Fruit fly (Drosophila melanogaster): Measurements from ENCODE around the gene mRpS24.

The mRpS24 gene

dm6 chr3R:24163556-24164022 lies 244 bp upstream of the mRpS24 start, which contains the start of gene Apc2 (continued):
- peak; percentile 60 for TF ChIP-seq Blimp-1 (GFP tag; optimal IDR thresholded peaks at IDR 0.05)
- TF ChIP-seq CG13296 (GFP tag; optimal IDR thresholded peaks at IDR 0.05): peak; percentile 41
- no peak for TF ChIP-seq hkb (optimal IDR thresholded peaks at IDR 0.05)
- peak; percentile 68 for TF ChIP-seq hkb (GFP tag; IDR thresholded peaks at IDR 0.05)
- TF ChIP-seq Sox102F (GFP tag; optimal IDR thresholded peaks at IDR 0.05): peak; percentile 68
- peak; percentile 62 for TF ChIP-seq Nf-YC (tag; optimal IDR thresholded peaks at IDR 0.05)
- peak; percentile 72 for TF ChIP-seq az2 (GFP tag; optimal IDR thresholded peaks at IDR 0.05)
- peak; percentile 74 for TF ChIP-seq CG11504 (tag; optimal IDR thresholded peaks at IDR 0.05)
- TF ChIP-seq pho (GFP tag; optimal IDR thresholded peaks at IDR 0.05): peak; percentile 2
- peak; percentile 89 for TF ChIP-seq CG11560 (tag; IDR thresholded peaks at IDR 0.05)
- TF ChIP-seq gem (tag; optimal IDR thresholded peaks at IDR 0.05): peak; percentile 80
- no peak for TF ChIP-seq eve (GFP tag; optimal IDR thresholded peaks at IDR 0.05)
- peak; percentile 28; the same call in 1 of the 2 replicates for TF ChIP-seq CG14667 (GFP tag; IDR thresholded peaks at IDR 0.05)
- TF ChIP-seq ap (GFP tag; IDR thresholded peaks at IDR 0.05): no peak
- peak; percentile 35 for TF ChIP-seq Nf-YB (GFP tag; optimal IDR thresholded peaks at IDR 0.05)
- TF ChIP-seq Antp (GFP tag; optimal IDR thresholded peaks at IDR 0.05): no peak
- TF ChIP-seq Drgx (GFP tag; IDR thresholded peaks at IDR 0.05): peak; percentile 52; the same call in 1 of the 2 replicates
- no peak for TF ChIP-seq br (optimal IDR thresholded peaks at IDR 0.05)
- TF ChIP-seq CoRest (tag; optimal IDR thresholded peaks at IDR 0.05): peak; percentile 80
- no peak for TF ChIP-seq CG10959 (GFP tag; IDR thresholded peaks at IDR 0.05)
- TF ChIP-seq ken (GFP tag; IDR thresholded peaks at IDR 0.05): peak; percentile 59; the same call in 2 of the 3 replicates
- TF ChIP-seq crp (GFP tag; optimal IDR thresholded peaks at IDR 0.05): peak; percentile 12 to 84
- no peak for TF ChIP-seq ato (GFP tag; IDR thresholded peaks at IDR 0.05; ENCODE audit: partially characterized antibody)
- TF ChIP-seq vnd (GFP tag; IDR thresholded peaks at IDR 0.05; ENCODE audit: partially characterized antibody): peak; percentile 47; the same call in 1 of the 3 replicates
- TF ChIP-seq NC2α (GFP tag; optimal IDR thresholded peaks at IDR 0.05): no peak
- TF ChIP-seq CG33557 (GFP tag; optimal IDR thresholded peaks at IDR 0.05): peak; percentile 26
- no peak for TF ChIP-seq odd (GFP tag; optimal IDR thresholded peaks at IDR 0.05)
- TF ChIP-seq grn (GFP tag; optimal IDR thresholded peaks at IDR 0.05): no peak
- TF ChIP-seq jing (GFP tag; optimal IDR thresholded peaks at IDR 0.05): no peak
- TF ChIP-seq CG9932 (GFP tag; IDR thresholded peaks at IDR 0.05): peak; percentile 75
- no peak for TF ChIP-seq HmgD (GFP tag; optimal IDR thresholded peaks at IDR 0.05)
- TF ChIP-seq Fer1 (GFP tag; optimal IDR thresholded peaks at IDR 0.05): peak; percentile 30
- TF ChIP-seq onecut (GFP tag; IDR thresholded peaks at IDR 0.05): 0 out of 2 replicates have a peak, but pooled peaks have one; percentile 24
- TF ChIP-seq Xrp1 (GFP tag; IDR thresholded peaks at IDR 0.05): peak; percentile 76
- TF ChIP-seq CG9609 (GFP tag; optimal IDR thresholded peaks at IDR 0.05): no peak
- peak; percentile 27; the same call in 1 of the 3 replicates for TF ChIP-seq HLH4C (GFP tag; IDR thresholded peaks at IDR 0.05; ENCODE audit: partially characterized antibody)
- no peak for TF ChIP-seq CG3407 (GFP tag; optimal IDR thresholded peaks at IDR 0.05)
- peak; percentile 82 for TF ChIP-seq phol (tag; optimal IDR thresholded peaks at IDR 0.05)

- TF ChIP-seq fd64A (GFP tag; optimal IDR thresholded peaks at IDR 0.05) (no peak), CG10366 (GFP tag; IDR thresholded peaks at IDR 0.05) (peak; percentile 89), chif (GFP tag; optimal IDR thresholded peaks at IDR 0.05) (peak in 1 of 2 experiments; percentile 43), pan (optimal IDR thresholded peaks at IDR 0.05) (peak in 1 of 2 experiments; percentile 36), pan (GFP tag; optimal IDR thresholded peaks at IDR 0.05 in 1 of 2, IDR thresholded peaks at IDR 0.05 in 1 of 2) (peak in 1 of 2 experiments; percentile 96), gcm2 (GFP tag; optimal IDR thresholded peaks at IDR 0.05) (no peak), CG6791 (GFP tag; IDR thresholded peaks at IDR 0.05; ENCODE audit: partially characterized antibody) (peak; percentile 39; the same call in 1 of the 3 replicates), Fer3 (tag; optimal IDR thresholded peaks at IDR 0.05) (peak; percentile 86), Side (GFP tag; optimal IDR thresholded peaks at IDR 0.05) (no peak), mirr (GFP tag; optimal IDR thresholded peaks at IDR 0.05) (no peak), Ada2b (GFP tag; IDR thresholded peaks at IDR 0.05) (peak; percentile 91), zfh2 (GFP tag; optimal IDR thresholded peaks at IDR 0.05) (peak; percentile 73), CG6854 (GFP tag; optimal IDR thresholded peaks at IDR 0.05) (peak; percentile 63), rib (GFP tag; IDR thresholded peaks at IDR 0.05) (peak; percentile 93)
Measured at dm6 chr3R:24161173-24161811, 2.1 kb downstream of the mRpS24 start, which contains the start of the genes Myo95E and TBC1d7. Gene Myo95E, minus strand, starts transcription at chr3R:24161498. Gene TBC1d7, plus strand, starts transcription at chr3R:24161727.
